Fruit fly (Drosophila melanogaster): Measurements from ENCODE around the gene CG5112.

dm6 chr3R:25519465-25520071 lies 28.3 kb downstream of the CG5112 start:
- TF ChIP-seq tj (GFP tag; optimal IDR thresholded peaks at IDR 0.05): no peak
- no peak for TF ChIP-seq cnc (optimal IDR thresholded peaks at IDR 0.05)
- TF ChIP-seq CG12768 (GFP tag; optimal IDR thresholded peaks at IDR 0.05): no peak
- no peak for TF ChIP-seq Crg-1 (GFP tag; optimal IDR thresholded peaks at IDR 0.05)
- no peak for TF ChIP-seq Clk (GFP tag; optimal IDR thresholded peaks at IDR 0.05)
- TF ChIP-seq bab1 (GFP tag; optimal IDR thresholded peaks at IDR 0.05): no peak
- TF ChIP-seq kay (GFP tag; ENCODE audit: borderline replicate concordance): no peak
- TF ChIP-seq CG5204 (GFP tag; optimal IDR thresholded peaks at IDR 0.05): no peak
- TF ChIP-seq CG11617 (GFP tag; optimal IDR thresholded peaks at IDR 0.05): no peak
- no peak for TF ChIP-seq CG7101 (tag; optimal IDR thresholded peaks at IDR 0.05)
- TF ChIP-seq Mnt (GFP tag; optimal IDR thresholded peaks at IDR 0.05): no peak
- no peak for TF ChIP-seq CG14711 (tag; optimal IDR thresholded peaks at IDR 0.05)
